Worm (Caenorhabditis elegans) whole organism, mixed stage, embryonic: Measurements from ENCODE around the gene C24D10.49.
"Not testable (repeated sequence)": the region's sequence is repeated elsewhere in the genome, so short reads cannot be mapped to it uniquely, and the experiment has no call there.

Source experiments
- ceh-83 ChIP-seq: fragments of 200-800 bp; sonication (Bioruptor generic); optimal IDR thresholded peaks from 2 replicates; lab custom pipeline; 2018; ENCODE audit warnings: mild to moderate bottlenecking, missing genetic modification characterization, missing compliant biosample characterization
- lin-32 ChIP-seq: fragments of 200-800 bp; sonication (Bioruptor generic); optimal IDR thresholded peaks from 2 replicates; lab custom pipeline; 2018; ENCODE audit warnings: mild to moderate bottlenecking, missing genetic modification characterization, missing compliant biosample characterization
- nhr-237 ChIP-seq: fragments of 150-350 bp; optimal IDR thresholded peaks from 2 replicates; lab custom pipeline; 2014; ENCODE audit warnings: missing biosample characterization, missing genetic modification characterization
- sptf-1 ChIP-seq: sonication (generic microtip); optimal IDR thresholded peaks from 2 replicates; lab custom pipeline; 2017; ENCODE audit warnings: mild to moderate bottlenecking, missing genetic modification characterization, moderate library complexity, missing compliant biosample characterization
- unc-39 ChIP-seq: fragments of 150-350 bp; optimal IDR thresholded peaks from 2 replicates; lab custom pipeline; 2014; ENCODE audit warnings: missing biosample characterization, missing genetic modification characterization

DNA sequence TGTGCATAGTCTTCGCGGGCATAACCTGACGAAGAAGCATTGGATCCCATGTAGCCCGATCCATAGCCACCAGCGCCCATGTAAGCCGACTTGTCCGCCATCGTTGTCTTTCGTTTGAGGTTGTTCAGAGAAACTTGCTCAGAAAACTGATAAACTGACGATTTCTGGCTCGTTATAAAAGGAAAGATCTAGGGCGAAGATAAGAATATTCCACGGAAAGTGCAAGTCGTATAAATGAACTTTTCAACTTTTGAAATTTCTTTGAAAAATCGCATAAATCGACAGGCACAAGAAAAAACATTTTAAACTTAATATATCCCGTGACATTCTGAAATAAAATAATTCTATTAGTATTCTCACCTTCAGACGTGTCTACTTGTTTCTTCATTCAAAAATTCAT lies 5.8 kb upstream of the C24D10.49 start, which contains the start of the genes nspd-3 and C24D10.2:
- TF ChIP-seq nhr-237 (tag; lab: Kevin White, UChicago); ceh-83 (GFP tag; lab: Kevin White, UChicago); sptf-1 (tag; lab: Kevin White, UChicago); unc-39 (tag; lab: Kevin White, UChicago); lin-32: not testable (repeated sequence)
